Worm (Caenorhabditis elegans) whole organism, L4 larva: ENCODE data around the gene F46F2.5.

Experiments used
- R02D3.7 ChIP-seq: fragments of 150-350 bp; sonication (generic microtip); optimal IDR thresholded peaks from 3 replicates; lab custom pipeline; 2014; ENCODE audit warnings: missing biosample characterization, missing genetic modification characterization
- lin-13 ChIP-seq: fragments of 150-350 bp; optimal IDR thresholded peaks from 2 replicates; lab custom pipeline; 2014; ENCODE audit warnings: missing biosample characterization, missing genetic modification reagents, missing genetic modification characterization
- lin-15B ChIP-seq: fragments of 150-350 bp; sonication (generic microtip); optimal IDR thresholded peaks from 3 replicates; lab custom pipeline; 2014; ENCODE audit warnings: missing biosample characterization, missing genetic modification characterization
- lin-38 ChIP-seq: fragments of 200-800 bp; sonication (Bioruptor generic); IDR thresholded peaks from 2 replicates; pipeline ENCODE4 v1.3.6; 2022; ENCODE audit warnings: missing genetic modification reagents, missing genetic modification characterization, missing compliant biosample characterization
- mep-1 ChIP-seq: fragments of 150-350 bp; sonication (generic microtip); optimal IDR thresholded peaks from 3 replicates; lab custom pipeline; 2014; ENCODE audit warnings: missing biosample characterization, missing genetic modification characterization
- nhr-25 ChIP-seq: sonication (generic microtip); optimal IDR thresholded peaks from 2 replicates; lab custom pipeline; 2017; ENCODE audit warnings: missing genetic modification characterization, mild to moderate bottlenecking, missing compliant biosample characterization, antibody characterized with exemption, moderate library complexity, borderline replicate concordance; ENCODE audit not compliant: insufficient read depth
- nhr-77 ChIP-seq: fragments of 150-350 bp; optimal IDR thresholded peaks from 2 replicates; lab custom pipeline; 2014; ENCODE audit warnings: missing biosample characterization, missing genetic modification characterization
- pqm-1 ChIP-seq: sonication (generic microtip); optimal IDR thresholded peaks from 2 replicates; lab custom pipeline; 2017; ENCODE audit warnings: missing biosample characterization, missing genetic modification characterization
- unc-62 ChIP-seq, 3 experiments: fragments of 150-350 bp in 1 of 3; sonication (generic microtip); optimal IDR thresholded peaks in 2 of 3; peaks in 1 of 3; 1 replicate in 1 of 3; 2 replicates in 2 of 3; lab custom pipeline; 2014 to 2017; ENCODE audit warnings: missing biosample characterization in 3 of 3, missing genetic modification characterization in 3 of 3, missing genetic modification reagents in 3 of 3, missing genotype in 1 of 3

- no peak for TF ChIP-seq R02D3.7 (tag; lab: Kevin White, UChicago)
- no peak for TF ChIP-seq nhr-25 (tag; lab: Kevin White, UChicago)
- TF ChIP-seq unc-62 (GFP tag; optimal IDR thresholded peaks at IDR 0.05 in 1 of 2; lab: Kevin White, UChicago) = no peak
- no peak for TF ChIP-seq unc-62 (tag; optimal IDR thresholded peaks at IDR 0.05; lab: Kevin White, UChicago)
- TF ChIP-seq lin-15B (tag; lab: Kevin White, UChicago) = no peak
- no peak for TF ChIP-seq lin-38 (GFP tag; lab: Robert Waterston, UW)
- TF ChIP-seq nhr-77 (tag; lab: Kevin White, UChicago) = no peak
- no peak for TF ChIP-seq lin-13 (GFP tag; lab: Kevin White, UChicago)
- no peak for TF ChIP-seq mep-1 (tag; lab: Kevin White, UChicago)
- TF ChIP-seq pqm-1 (tag; lab: Kevin White, UChicago) = no peak
Measured at ce11 chrX:15221107-15221506, 41.4 kb upstream of the F46F2.5 start.
